Fruit fly (Drosophila melanogaster) whole organism, embryonic: ENCODE data around the gene Cyp4ac2.

Experiments
- Atf-2 ChIP-seq: fragments of 200-800 bp; sonication (Bioruptor generic); optimal IDR thresholded peaks from 2 replicates; lab custom pipeline; 2016; ENCODE audit warnings: missing biosample characterization, missing genetic modification characterization
- Atf3 ChIP-seq: fragments of 200-800 bp; sonication (Bioruptor generic); optimal IDR thresholded peaks from 3 replicates; lab custom pipeline; 2016; ENCODE audit warnings: missing biosample characterization, missing genetic modification characterization
- Blimp-1 ChIP-seq: fragments of 200-800 bp; sonication (Bioruptor generic); optimal IDR thresholded peaks from 3 replicates; lab custom pipeline; 2018; ENCODE audit warnings: missing biosample characterization, missing genetic modification characterization, mild to moderate bottlenecking, moderate library complexity, missing genetic modification reagents
- Bteb2 ChIP-seq: fragments of 200-800 bp; sonication (Bioruptor generic); optimal IDR thresholded peaks from 2 replicates; lab custom pipeline; 2016; ENCODE audit warnings: missing biosample characterization, missing genetic modification characterization
- CG10209 ChIP-seq: fragments of 200-800 bp; sonication (Bioruptor generic); optimal IDR thresholded peaks from 3 replicates; lab custom pipeline; 2017; ENCODE audit warnings: missing biosample characterization, mild to moderate bottlenecking, missing genetic modification characterization, missing genetic modification reagents
- CG15073 ChIP-seq: fragments of 200-800 bp; sonication (Bioruptor generic); optimal IDR thresholded peaks from 2 replicates; lab custom pipeline; 2016; ENCODE audit warnings: missing biosample characterization, missing genetic modification characterization
- CG15601 ChIP-seq: fragments of 200-800 bp; sonication (Bioruptor generic); optimal IDR thresholded peaks from 3 replicates; lab custom pipeline; 2019; ENCODE audit warnings: missing biosample characterization, mild to moderate bottlenecking, missing genetic modification characterization, moderate library complexity
- CG16863 ChIP-seq: fragments of 200-800 bp; sonication (Bioruptor generic); optimal IDR thresholded peaks from 3 replicates; lab custom pipeline; 2016; ENCODE audit warnings: missing biosample characterization, missing genetic modification characterization
- CG17568 ChIP-seq: fragments of 200-800 bp; sonication (Bioruptor generic); optimal IDR thresholded peaks from 2 replicates; lab custom pipeline; 2018; ENCODE audit warnings: missing biosample characterization, mild to moderate bottlenecking, missing genetic modification characterization, moderate library complexity
- CG3065 ChIP-seq: fragments of 200-800 bp; sonication (Bioruptor generic); optimal IDR thresholded peaks from 2 replicates; lab custom pipeline; 2016; ENCODE audit warnings: missing biosample characterization, missing genetic modification characterization
- CG3726 ChIP-seq: fragments of 200-800 bp; sonication (Bioruptor generic); IDR thresholded peaks from 3 replicates; pipeline ENCODE4, ENCODE4 v1.3.6; 2022; ENCODE audit warnings: missing biosample characterization, missing genetic modification characterization
- CG6254 ChIP-seq: fragments of 200-800 bp; sonication (Bioruptor generic); optimal IDR thresholded peaks from 3 replicates; lab custom pipeline; 2017; ENCODE audit warnings: mild to moderate bottlenecking, missing biosample characterization, missing genetic modification reagents, missing genetic modification characterization
- CG7357 ChIP-seq: fragments of 200-800 bp; sonication (Bioruptor generic); IDR thresholded peaks from 3 replicates; pipeline ENCODE4 v1.3.6; 2022; ENCODE audit warnings: missing biosample characterization, missing genetic modification characterization
- CG7745 ChIP-seq: fragments of 200-800 bp; sonication (Bioruptor generic); optimal IDR thresholded peaks from 2 replicates; lab custom pipeline; 2018; ENCODE audit warnings: missing biosample characterization, mild to moderate bottlenecking, missing genetic modification characterization, moderate library complexity
- CG8089 ChIP-seq: fragments of 200-800 bp; sonication (Bioruptor generic); optimal IDR thresholded peaks from 3 replicates; lab custom pipeline; 2016; ENCODE audit warnings: missing biosample characterization, missing genetic modification characterization
- CG8478 ChIP-seq: fragments of >200 bp; optimal IDR thresholded peaks from 2 replicates; lab custom pipeline; 2018
- CG9437 ChIP-seq: fragments of 200-800 bp; sonication (Bioruptor generic); optimal IDR thresholded peaks from 2 replicates; lab custom pipeline; 2018; ENCODE audit warnings: missing biosample characterization, mild to moderate bottlenecking, missing genetic modification characterization
- CG9876 ChIP-seq: fragments of 200-800 bp; sonication (Bioruptor generic); optimal IDR thresholded peaks from 2 replicates; lab custom pipeline; 2016; ENCODE audit warnings: missing biosample characterization, missing genetic modification characterization
- D19A ChIP-seq: fragments of 200-800 bp; optimal IDR thresholded peaks from 3 replicates; lab custom pipeline; 2019; ENCODE audit warnings: missing biosample characterization, mild to moderate bottlenecking, missing genetic modification characterization, moderate library complexity
- Elba2 ChIP-seq: fragments of 200-800 bp; sonication (Bioruptor generic); optimal IDR thresholded peaks from 3 replicates; lab custom pipeline; 2016; ENCODE audit warnings: missing biosample characterization, missing genetic modification characterization
- Ets97D ChIP-seq: fragments of 200-800 bp; sonication (Bioruptor generic); optimal IDR thresholded peaks from 3 replicates; lab custom pipeline; 2016; ENCODE audit warnings: missing biosample characterization, missing genetic modification characterization
- Gug ChIP-seq: fragments of 200-800 bp; sonication (Bioruptor generic); IDR thresholded peaks from 4 replicates; pipeline ENCODE4 v1.3.6; 2022; ENCODE audit warnings: missing biosample characterization, missing genetic modification characterization
- H2.0 ChIP-seq: fragments of 200-800 bp; sonication (Bioruptor generic); IDR thresholded peaks from 2 replicates; pipeline ENCODE4 v1.3.6; 2022; ENCODE audit warnings: missing biosample characterization, missing genetic modification characterization
- Hr51 ChIP-seq, 2 experiments: fragments of 200-800 bp; sonication (Bioruptor generic); optimal IDR thresholded peaks; 2 replicates in 1 of 2; 3 replicates in 1 of 2; lab custom pipeline; 2016 to 2018; ENCODE audit warnings: missing biosample characterization in 2 of 2, missing genetic modification characterization in 2 of 2, mild to moderate bottlenecking in 1 of 2, moderate library complexity in 1 of 2
- Lhr ChIP-seq: fragments of 200-800 bp; sonication (Bioruptor generic); optimal IDR thresholded peaks from 3 replicates; lab custom pipeline; 2017; ENCODE audit warnings: mild to moderate bottlenecking, missing biosample characterization, missing genetic modification reagents, missing genetic modification characterization
- Med ChIP-seq: fragments of 200-800 bp; sonication (Bioruptor generic); peaks from one replicate; lab custom pipeline; 2016; ENCODE audit warnings: missing biosample characterization, missing genetic modification characterization, mild to moderate bottlenecking, inconsistent platforms, moderate library complexity
- Mrtf ChIP-seq: fragments of 200-800 bp; sonication (Bioruptor generic); IDR thresholded peaks from 3 replicates; pipeline ENCODE4 v1.3.6; 2022; ENCODE audit warnings: missing biosample characterization, missing genetic modification characterization
- Myb ChIP-seq: fragments of 200-800 bp; sonication (Bioruptor generic); optimal IDR thresholded peaks from 2 replicates; lab custom pipeline; 2016; ENCODE audit warnings: missing biosample characterization, missing genetic modification characterization
- Pdp1 ChIP-seq, 2 experiments: fragments of 200-800 bp; sonication (Bioruptor generic); optimal IDR thresholded peaks; 3 replicates each; lab custom pipeline; 2016; ENCODE audit warnings: missing biosample characterization in 2 of 2, missing genetic modification characterization in 2 of 2, mild to moderate bottlenecking in 1 of 2, moderate library complexity in 1 of 2
- Poxn ChIP-seq: fragments of 200-800 bp; sonication (Bioruptor generic); IDR thresholded peaks from 2 replicates; pipeline ENCODE4 v1.3.6; 2022; ENCODE audit warnings: missing biosample characterization, missing genetic modification characterization
- Scr ChIP-seq: fragments of 200-800 bp; sonication (Bioruptor generic); IDR thresholded peaks from 2 replicates; pipeline ENCODE4 v1.3.6; 2022; ENCODE audit warnings: missing biosample characterization, missing genetic modification characterization; ENCODE audit not compliant: partially characterized antibody
- Taf1 ChIP-seq: fragments of 200-800 bp; sonication (Bioruptor generic); IDR thresholded peaks from 2 replicates; pipeline ENCODE4 v1.3.6; 2022; ENCODE audit warnings: missing biosample characterization, missing genetic modification characterization
- br ChIP-seq: fragments of >200 bp; optimal IDR thresholded peaks from 2 replicates; lab custom pipeline; 2017
- chm ChIP-seq: fragments of 200-800 bp; sonication (Bioruptor generic); IDR thresholded peaks from 2 replicates; pipeline ENCODE4 v1.3.6; 2022; ENCODE audit warnings: missing biosample characterization, missing genetic modification characterization
- crol ChIP-seq: fragments of 200-800 bp; sonication (Bioruptor generic); IDR thresholded peaks from 2 replicates; pipeline ENCODE4 v1.3.6; 2022; ENCODE audit warnings: missing biosample characterization, missing genetic modification characterization
- dan ChIP-seq: fragments of 200-800 bp; sonication (Bioruptor generic); IDR thresholded peaks from 2 replicates; pipeline ENCODE4 v1.3.6; 2022; ENCODE audit warnings: missing biosample characterization, missing genetic modification characterization
- en ChIP-seq: fragments of 200-800 bp; sonication (Bioruptor generic); optimal IDR thresholded peaks from 2 replicates; lab custom pipeline; 2016; ENCODE audit warnings: missing biosample characterization, missing genetic modification characterization
- ewg ChIP-seq: fragments of 200-800 bp; sonication (Bioruptor generic); optimal IDR thresholded peaks from 3 replicates; lab custom pipeline; 2017; ENCODE audit warnings: mild to moderate bottlenecking, missing biosample characterization, missing genetic modification reagents, missing genetic modification characterization
- fd3F ChIP-seq: fragments of 200-800 bp; sonication (Bioruptor generic); optimal IDR thresholded peaks from 2 replicates; lab custom pipeline; 2018; ENCODE audit warnings: missing biosample characterization, mild to moderate bottlenecking, missing genetic modification characterization, moderate library complexity
- fd96Cb ChIP-seq: fragments of 200-800 bp; sonication (Bioruptor generic); optimal IDR thresholded peaks from 2 replicates; lab custom pipeline; 2018; ENCODE audit warnings: missing biosample characterization, mild to moderate bottlenecking, missing genetic modification characterization, moderate library complexity
- gro ChIP-seq: fragments of 200-800 bp; sonication (Bioruptor generic); optimal IDR thresholded peaks from 2 replicates; lab custom pipeline; 2016; ENCODE audit warnings: missing biosample characterization, missing genetic modification characterization
- jing ChIP-seq: fragments of 200-800 bp; sonication (Bioruptor generic); optimal IDR thresholded peaks from 2 replicates; lab custom pipeline; 2018; ENCODE audit warnings: missing biosample characterization, mild to moderate bottlenecking, missing genetic modification characterization
- lov ChIP-seq, 2 experiments: fragments of 200-800 bp in 1 of 2; fragments of >200 bp in 1 of 2; sonication (Bioruptor generic) in 1 of 2; IDR thresholded peaks in 1 of 2; optimal IDR thresholded peaks in 1 of 2; 2 replicates in 1 of 2; 3 replicates in 1 of 2; pipeline versions ENCODE4 v1.3.6 to Lab custom; 2017 to 2022; ENCODE audit warnings: missing biosample characterization in 1 of 2, missing genetic modification characterization in 1 of 2
- nau ChIP-seq: fragments of 200-800 bp; sonication (Bioruptor generic); optimal IDR thresholded peaks from 3 replicates; lab custom pipeline; 2017; ENCODE audit warnings: missing biosample characterization, mild to moderate bottlenecking, missing genetic modification characterization, missing genetic modification reagents
- ro ChIP-seq: fragments of 200-800 bp; sonication (Bioruptor generic); IDR thresholded peaks from 2 replicates; pipeline ENCODE4 v1.3.6; 2022; ENCODE audit warnings: missing biosample characterization, missing genetic modification characterization
- tap ChIP-seq: fragments of 200-800 bp; optimal IDR thresholded peaks from 3 replicates; lab custom pipeline; 2019; ENCODE audit warnings: missing biosample characterization, mild to moderate bottlenecking, missing genetic modification characterization, moderate library complexity
- tna ChIP-seq: fragments of 200-800 bp; sonication (Bioruptor generic); IDR thresholded peaks from 2 replicates; pipeline ENCODE4 v1.3.6; 2022; ENCODE audit warnings: missing biosample characterization, missing genetic modification characterization; ENCODE audit not compliant: partially characterized antibody
- toy ChIP-seq: fragments of 200-800 bp; sonication (Bioruptor generic); IDR thresholded peaks from 2 replicates; pipeline ENCODE4 v1.3.6; 2022; ENCODE audit warnings: missing biosample characterization, missing genetic modification characterization
- unpg ChIP-seq: fragments of 200-800 bp; sonication (Bioruptor generic); optimal IDR thresholded peaks from 3 replicates; lab custom pipeline; 2018; ENCODE audit warnings: missing biosample characterization, mild to moderate bottlenecking, missing genetic modification characterization, moderate library complexity
- wor ChIP-seq: fragments of 200-800 bp; sonication (Bioruptor generic); IDR thresholded peaks from 2 replicates; pipeline ENCODE4 v1.3.6; 2022; ENCODE audit warnings: missing biosample characterization, missing genetic modification characterization

The Cyp4ac2 gene

DNA sequence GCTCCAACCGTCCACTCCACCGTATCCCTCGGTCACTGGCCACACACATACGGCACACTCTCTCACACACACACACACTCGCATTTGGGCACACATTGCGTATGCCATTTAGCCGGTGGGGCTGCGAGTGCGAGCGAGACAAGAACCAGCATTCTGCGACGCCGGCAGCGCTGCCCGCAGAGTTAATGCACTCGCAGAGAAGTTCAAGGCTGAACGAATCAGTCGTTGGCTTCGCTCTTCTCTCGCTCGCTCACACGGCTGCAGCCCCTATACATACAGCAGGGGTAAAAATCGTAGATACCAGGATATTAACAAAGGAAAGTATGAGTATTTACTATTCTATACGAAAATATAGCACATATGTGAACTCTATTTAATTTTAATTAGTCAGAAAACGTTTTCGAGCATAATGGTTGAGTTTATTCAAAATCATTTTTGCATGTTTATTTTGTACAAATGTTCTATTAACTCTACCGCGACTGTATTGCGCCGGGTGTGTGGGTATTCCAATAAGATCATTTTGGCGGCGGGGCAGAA, 26.9 kb downstream of the Cyp4ac2 start (continued):
- no peak for TF ChIP-seq Taf1
- TF ChIP-seq Poxn, result no peak
- TF ChIP-seq chm, result 0 out of 2 replicates have a peak, but pooled peaks have one; percentile 25
- peak; percentile 85 for TF ChIP-seq fd96Cb (tag; lab: Kevin White, UChicago)
- no peak for TF ChIP-seq CG9876
- TF ChIP-seq fd3F (GFP tag; lab: Kevin White, UChicago), result no peak
- TF ChIP-seq CG7357 (GFP tag; lab: Robert Waterston, UW), result peak; percentile 45; the same call in 1 of the 3 replicates
- peak; percentile 85 for TF ChIP-seq unpg (GFP tag; lab: Kevin White, UChicago)
- TF ChIP-seq crol (GFP tag; lab: Robert Waterston, UW), result peak; percentile 51; the same call in 1 of the 2 replicates
- peak; percentile 47; the same call in 1 of the 2 replicates for TF ChIP-seq ro (GFP tag; lab: Robert Waterston, UW)
- TF ChIP-seq CG3065 (GFP tag; lab: Kevin White, UChicago), result no peak
- peak; percentile 82 for TF ChIP-seq CG6254 (GFP tag; lab: Kevin White, UChicago)
- peak; percentile 79 for TF ChIP-seq nau (GFP tag; lab: Kevin White, UChicago)
- TF ChIP-seq gro, result peak; percentile 34
- peak; percentile 24 to 45 for TF ChIP-seq Pdp1 (GFP tag; optimal IDR thresholded peaks at IDR 0.05; lab: Kevin White, UChicago)
- TF ChIP-seq ewg (GFP tag; lab: Kevin White, UChicago), result peak; percentile 64
- peak; percentile 31; the same call in 1 of the 3 replicates for TF ChIP-seq Mrtf (GFP tag; lab: Robert Waterston, UW)
- TF ChIP-seq Atf-2 (GFP tag; lab: Kevin White, UChicago), result peak; percentile 39
- no peak for TF ChIP-seq Scr
- TF ChIP-seq Blimp-1, result peak; percentile 84
- peak; percentile 84 for TF ChIP-seq CG15601 (tag; lab: Kevin White, UChicago)
- no peak for TF ChIP-seq CG7745 (tag; lab: Kevin White, UChicago)
- no peak for TF ChIP-seq dan (GFP tag; lab: Robert Waterston, UW)
- TF ChIP-seq lov (optimal IDR thresholded peaks at IDR 0.05; lab: Kevin White, UChicago), result no peak
- TF ChIP-seq lov (GFP tag; IDR thresholded peaks at IDR 0.05; lab: Robert Waterston, UW), result 0 out of 3 replicates have a peak, but pooled peaks have one; percentile 40
- TF ChIP-seq Gug (GFP tag; lab: Robert Waterston, UW), result 0 out of 4 replicates have a peak, but pooled peaks have one; percentile 21
- peak; percentile 64 for TF ChIP-seq CG10209 (GFP tag; lab: Kevin White, UChicago)
- TF ChIP-seq wor (GFP tag; lab: Robert Waterston, UW), result peak; percentile 44
- TF ChIP-seq Ets97D (GFP tag; lab: Kevin White, UChicago), result peak; percentile 30
- no peak for TF ChIP-seq br (lab: Kevin White, UChicago)
- peak; percentile 88 for TF ChIP-seq Med
- TF ChIP-seq Lhr (GFP tag; lab: Kevin White, UChicago), result peak; percentile 50
- TF ChIP-seq tna (GFP tag; lab: Robert Waterston, UW), result no peak
- TF ChIP-seq en (GFP tag; lab: Kevin White, UChicago), result peak; percentile 55
- peak; percentile 30 to 74 for TF ChIP-seq Hr51 (GFP tag; optimal IDR thresholded peaks at IDR 0.05; lab: Kevin White, UChicago)
- TF ChIP-seq jing (GFP tag; lab: Kevin White, UChicago), result peak; percentile 40
- peak; percentile 69 for TF ChIP-seq CG9437 (GFP tag; lab: Kevin White, UChicago)
- peak; percentile 86 for TF ChIP-seq tap (tag; lab: Kevin White, UChicago)
- 0 out of 2 replicates have a peak, but pooled peaks have one; percentile 50 for TF ChIP-seq H2.0 (GFP tag; lab: Robert Waterston, UW)
- peak; percentile 73 for TF ChIP-seq CG8478 (lab: Kevin White, UChicago)
- TF ChIP-seq CG17568 (GFP tag; lab: Kevin White, UChicago), result peak; percentile 49
- TF ChIP-seq CG8089, result peak; percentile 53
- peak; percentile 35 for TF ChIP-seq Myb
- TF ChIP-seq CG16863 (GFP tag; lab: Kevin White, UChicago), result peak; percentile 72
- TF ChIP-seq Bteb2 (GFP tag; lab: Kevin White, UChicago), result peak; percentile 40
- peak; percentile 59 for TF ChIP-seq Elba2 (GFP tag; lab: Kevin White, UChicago)
- peak; percentile 22 for TF ChIP-seq CG15073
- TF ChIP-seq D19A (tag; lab: Kevin White, UChicago), result peak; percentile 80
- TF ChIP-seq CG3726 (GFP tag; lab: Robert Waterston, UW), result no peak
- TF ChIP-seq toy (GFP tag; lab: Robert Waterston, UW), result no peak
- TF ChIP-seq Atf3, result peak; percentile 32
